Fruit fly (Drosophila melanogaster) whole organism, embryonic: Measurements from ENCODE around the gene Rok.

Experiments used
- CG10267 ChIP-seq: fragments of 200-800 bp; sonication (Bioruptor generic); optimal IDR thresholded peaks from 2 replicates; lab custom pipeline; 2018; ENCODE audit warnings: missing biosample characterization, mild to moderate bottlenecking, missing genetic modification characterization, moderate library complexity
- CG10462 ChIP-seq: fragments of 200-800 bp; sonication (Bioruptor generic); optimal IDR thresholded peaks from 2 replicates; lab custom pipeline; 2016; ENCODE audit warnings: missing biosample characterization, missing genetic modification characterization
- CG11696 ChIP-seq: fragments of 200-800 bp; sonication (Bioruptor generic); IDR thresholded peaks from 2 replicates; pipeline ENCODE4 v1.3.6; 2022; ENCODE audit warnings: missing biosample characterization, missing genetic modification characterization
- CG12659 ChIP-seq: fragments of 200-800 bp; sonication (Bioruptor generic); optimal IDR thresholded peaks from 3 replicates; lab custom pipeline; 2017; ENCODE audit warnings: mild to moderate bottlenecking, missing biosample characterization, missing genetic modification reagents, missing genetic modification characterization
- CG13287 ChIP-seq: fragments of 200-800 bp; sonication (Bioruptor generic); IDR thresholded peaks from 2 replicates; pipeline ENCODE4 v1.3.6; 2022; ENCODE audit warnings: missing biosample characterization, missing genetic modification characterization; ENCODE audit not compliant: partially characterized antibody
- CG14441 ChIP-seq: fragments of 200-800 bp; sonication (Bioruptor generic); IDR thresholded peaks from 2 replicates; pipeline ENCODE4 v1.3.6; 2022; ENCODE audit warnings: missing biosample characterization, missing genetic modification characterization
- CG15073 ChIP-seq: fragments of 200-800 bp; sonication (Bioruptor generic); optimal IDR thresholded peaks from 2 replicates; lab custom pipeline; 2016; ENCODE audit warnings: missing biosample characterization, missing genetic modification characterization
- CG15269 ChIP-seq: fragments of 200-800 bp; sonication (Bioruptor generic); optimal IDR thresholded peaks from 2 replicates; lab custom pipeline; 2018; ENCODE audit warnings: missing biosample characterization, mild to moderate bottlenecking, missing genetic modification characterization, moderate library complexity
- CG15514 ChIP-seq: fragments of 200-800 bp; sonication (Bioruptor generic); optimal IDR thresholded peaks from 3 replicates; lab custom pipeline; 2017; ENCODE audit warnings: missing biosample characterization, missing genetic modification characterization, mild to moderate bottlenecking, moderate library complexity, missing genetic modification reagents
- CG17361 ChIP-seq: fragments of 200-800 bp; sonication (Bioruptor generic); IDR thresholded peaks from 3 replicates; pipeline ENCODE4 v1.3.6; 2022; ENCODE audit warnings: missing biosample characterization, missing genetic modification characterization
- CG18011 ChIP-seq: fragments of 200-800 bp; sonication (Bioruptor generic); optimal IDR thresholded peaks from 2 replicates; lab custom pipeline; 2017; ENCODE audit warnings: missing biosample characterization, missing genetic modification characterization, mild to moderate bottlenecking, moderate library complexity, missing genotype
- CG3065 ChIP-seq: fragments of 200-800 bp; sonication (Bioruptor generic); optimal IDR thresholded peaks from 2 replicates; lab custom pipeline; 2016; ENCODE audit warnings: missing biosample characterization, missing genetic modification characterization
- CG42726 ChIP-seq: fragments of 200-800 bp; sonication (Bioruptor generic); IDR thresholded peaks from 2 replicates; pipeline ENCODE4 v1.3.6; 2022; ENCODE audit warnings: missing biosample characterization, missing genetic modification characterization; ENCODE audit not compliant: partially characterized antibody
- CG6272 ChIP-seq: fragments of 200-800 bp; sonication (Bioruptor generic); IDR thresholded peaks from 2 replicates; pipeline ENCODE4 v1.3.6; 2022; ENCODE audit warnings: missing biosample characterization, missing genetic modification characterization
- CG6765 ChIP-seq: fragments of 200-800 bp; sonication (Bioruptor generic); optimal IDR thresholded peaks from 3 replicates; lab custom pipeline; 2017; ENCODE audit warnings: missing biosample characterization, mild to moderate bottlenecking, missing genetic modification characterization
- CG7271 ChIP-seq: fragments of 200-800 bp; sonication (Bioruptor generic); optimal IDR thresholded peaks from 2 replicates; lab custom pipeline; 2018; ENCODE audit warnings: missing biosample characterization, mild to moderate bottlenecking, missing genetic modification characterization, moderate library complexity
- CG8089 ChIP-seq: fragments of 200-800 bp; sonication (Bioruptor generic); optimal IDR thresholded peaks from 3 replicates; lab custom pipeline; 2016; ENCODE audit warnings: missing biosample characterization, missing genetic modification characterization
- CG8290 ChIP-seq, 3 experiments: fragments of 200-800 bp; sonication (Bioruptor generic); optimal IDR thresholded peaks; 2 replicates each; lab custom pipeline; 2016 to 2019; ENCODE audit warnings: missing biosample characterization in 3 of 3, missing genetic modification characterization in 3 of 3, mild to moderate bottlenecking in 2 of 3, moderate library complexity in 1 of 3
- CG9609 ChIP-seq: fragments of 200-800 bp; sonication (Bioruptor generic); optimal IDR thresholded peaks from 3 replicates; lab custom pipeline; 2016; ENCODE audit warnings: missing biosample characterization, missing genetic modification characterization
- D ChIP-seq, 2 experiments: fragments of 200-800 bp in 1 of 2; fragments of >200 bp in 1 of 2; sonication (Bioruptor generic) in 1 of 2; optimal IDR thresholded peaks; 2 replicates in 1 of 2; 3 replicates in 1 of 2; lab custom pipeline; 2017; ENCODE audit warnings: mild to moderate bottlenecking in 1 of 2, missing biosample characterization in 1 of 2, missing genetic modification characterization in 1 of 2, missing genetic modification reagents in 1 of 2
- Dref ChIP-seq: fragments of 200-800 bp; sonication (Bioruptor generic); IDR thresholded peaks from 2 replicates; pipeline ENCODE4 v1.3.6; 2022; ENCODE audit warnings: missing biosample characterization, missing genetic modification characterization
- HLH54F ChIP-seq: fragments of 200-800 bp; sonication (Bioruptor generic); optimal IDR thresholded peaks from 3 replicates; lab custom pipeline; 2016; ENCODE audit warnings: missing biosample characterization, missing genetic modification characterization
- Hsf ChIP-seq: fragments of 200-800 bp; sonication (Bioruptor generic); optimal IDR thresholded peaks from 3 replicates; lab custom pipeline; 2016; ENCODE audit warnings: missing biosample characterization, missing genetic modification characterization
- Mad ChIP-seq: fragments of 200-800 bp; sonication (Bioruptor generic); optimal IDR thresholded peaks from 2 replicates; lab custom pipeline; 2016; ENCODE audit warnings: missing biosample characterization, missing genetic modification characterization
- Nf-YB ChIP-seq: fragments of 200-800 bp; sonication (Bioruptor generic); optimal IDR thresholded peaks from 3 replicates; lab custom pipeline; 2019; ENCODE audit warnings: missing biosample characterization, mild to moderate bottlenecking, missing genetic modification characterization, moderate library complexity
- Nf-YC ChIP-seq: fragments of 200-800 bp; optimal IDR thresholded peaks from 3 replicates; lab custom pipeline; 2019; ENCODE audit warnings: missing biosample characterization, mild to moderate bottlenecking, missing genetic modification characterization, moderate library complexity
- PHDP ChIP-seq: fragments of 200-800 bp; sonication (Bioruptor generic); optimal IDR thresholded peaks from 3 replicates; lab custom pipeline; 2018; ENCODE audit warnings: missing biosample characterization, mild to moderate bottlenecking, missing genetic modification characterization, moderate library complexity
- Ptx1 ChIP-seq: fragments of 200-800 bp; sonication (Bioruptor generic); IDR thresholded peaks from 2 replicates; pipeline ENCODE4 v1.3.6; 2022; ENCODE audit warnings: missing biosample characterization, missing genetic modification characterization
- Sin3A ChIP-seq: fragments of >200 bp; optimal IDR thresholded peaks from 2 replicates; lab custom pipeline; 2018
- Sox100B ChIP-seq: fragments of 200-800 bp; sonication (Bioruptor generic); optimal IDR thresholded peaks from 3 replicates; lab custom pipeline; 2018; ENCODE audit warnings: missing biosample characterization, mild to moderate bottlenecking, missing genetic modification characterization
- Vsx1 ChIP-seq: fragments of 200-800 bp; sonication (Bioruptor generic); optimal IDR thresholded peaks from 2 replicates; lab custom pipeline; 2017; ENCODE audit warnings: missing biosample characterization, mild to moderate bottlenecking, missing genetic modification characterization, missing genetic modification reagents
- Xbp1 ChIP-seq: fragments of 200-800 bp; sonication (Bioruptor generic); optimal IDR thresholded peaks from 3 replicates; lab custom pipeline; 2016; ENCODE audit warnings: missing biosample characterization, mild to moderate bottlenecking, missing genetic modification characterization
- amos ChIP-seq: fragments of 200-800 bp; sonication (Bioruptor generic); IDR thresholded peaks from 2 replicates; pipeline ENCODE4 v1.3.6; 2022; ENCODE audit warnings: missing biosample characterization, missing genetic modification characterization; ENCODE audit not compliant: partially characterized antibody
- ash1 ChIP-seq: fragments of 200-800 bp; sonication (Bioruptor generic); optimal IDR thresholded peaks from 2 replicates; lab custom pipeline; 2018; ENCODE audit warnings: missing biosample characterization, mild to moderate bottlenecking, missing genetic modification characterization
- cato ChIP-seq: fragments of 200-800 bp; sonication (Bioruptor generic); optimal IDR thresholded peaks from 2 replicates; lab custom pipeline; 2016; ENCODE audit warnings: missing biosample characterization, missing genetic modification characterization, borderline replicate concordance
- chm ChIP-seq: fragments of 200-800 bp; sonication (Bioruptor generic); IDR thresholded peaks from 2 replicates; pipeline ENCODE4 v1.3.6; 2022; ENCODE audit warnings: missing biosample characterization, missing genetic modification characterization
- dati ChIP-seq: fragments of 200-800 bp; sonication (Bioruptor generic); IDR thresholded peaks from 2 replicates; pipeline ENCODE4 v1.3.6; 2022; ENCODE audit warnings: missing biosample characterization, missing genetic modification characterization
- esg ChIP-seq: fragments of 200-800 bp; sonication (Bioruptor generic); conservative IDR thresholded peaks from 2 replicates; pipeline ENCODE4 v1.3.6; 2022; ENCODE audit warnings: missing biosample characterization, missing genetic modification characterization
- gce ChIP-seq: fragments of 200-800 bp; sonication (Bioruptor generic); IDR thresholded peaks from 3 replicates; pipeline ENCODE4 v1.3.6; 2022; ENCODE audit warnings: missing biosample characterization, missing genetic modification characterization
- ken ChIP-seq: fragments of 200-800 bp; sonication (Bioruptor generic); IDR thresholded peaks from 3 replicates; pipeline ENCODE4 v1.3.6; 2022; ENCODE audit warnings: missing biosample characterization, missing genetic modification characterization
- knrl ChIP-seq: fragments of 200-800 bp; sonication (Bioruptor generic); IDR thresholded peaks from 3 replicates; pipeline ENCODE4 v1.3.6; 2022; ENCODE audit warnings: missing biosample characterization, missing genetic modification characterization; ENCODE audit not compliant: partially characterized antibody
- mld ChIP-seq: fragments of 200-800 bp; sonication (Bioruptor generic); IDR thresholded peaks from 3 replicates; pipeline ENCODE4 v1.3.6; 2022; ENCODE audit warnings: missing biosample characterization, missing genetic modification characterization; ENCODE audit not compliant: partially characterized antibody
- pho ChIP-seq: fragments of 200-800 bp; sonication (Bioruptor generic); optimal IDR thresholded peaks from 2 replicates; lab custom pipeline; 2016; ENCODE audit warnings: missing biosample characterization, missing genetic modification characterization
- schlank ChIP-seq: fragments of 200-800 bp; sonication (Bioruptor generic); optimal IDR thresholded peaks from 2 replicates; lab custom pipeline; 2018; ENCODE audit warnings: missing biosample characterization, mild to moderate bottlenecking, missing genetic modification characterization
- stc ChIP-seq: fragments of 200-800 bp; sonication (Bioruptor generic); IDR thresholded peaks from 2 replicates; pipeline ENCODE4 v1.3.6; 2022; ENCODE audit warnings: missing biosample characterization, missing genetic modification characterization
- tap ChIP-seq: fragments of 200-800 bp; optimal IDR thresholded peaks from 3 replicates; lab custom pipeline; 2019; ENCODE audit warnings: missing biosample characterization, mild to moderate bottlenecking, missing genetic modification characterization, moderate library complexity
- tx ChIP-seq: fragments of 200-800 bp; sonication (Bioruptor generic); optimal IDR thresholded peaks from 2 replicates; lab custom pipeline; 2016; ENCODE audit warnings: missing biosample characterization, missing genetic modification characterization
- unpg ChIP-seq: fragments of 200-800 bp; sonication (Bioruptor generic); optimal IDR thresholded peaks from 3 replicates; lab custom pipeline; 2018; ENCODE audit warnings: missing biosample characterization, mild to moderate bottlenecking, missing genetic modification characterization, moderate library complexity
- zfh2 ChIP-seq: fragments of 200-800 bp; sonication (Bioruptor generic); optimal IDR thresholded peaks from 2 replicates; lab custom pipeline; 2016; ENCODE audit warnings: missing biosample characterization, missing genetic modification characterization

Rok gene

dm6 chrX:16644535-16645131, 7.4 kb upstream of the Rok start (continued):
- no peak for TF ChIP-seq CG11696 (GFP tag; lab: Robert Waterston, UW)
- TF ChIP-seq amos = no peak
- no peak for TF ChIP-seq CG13287 (GFP tag; lab: Robert Waterston, UW)
- no peak for TF ChIP-seq HLH54F (GFP tag; lab: Kevin White, UChicago)
- peak; percentile 20 for TF ChIP-seq ash1 (GFP tag; lab: Kevin White, UChicago)
- TF ChIP-seq tap (tag; lab: Kevin White, UChicago) = peak; percentile 28
- TF ChIP-seq unpg (GFP tag; lab: Kevin White, UChicago) = peak; percentile 18
- no peak for TF ChIP-seq D (optimal IDR thresholded peaks at IDR 0.05; lab: Kevin White, UChicago)
- TF ChIP-seq D (GFP tag; optimal IDR thresholded peaks at IDR 0.05; lab: Kevin White, UChicago) = peak; percentile 37
- TF ChIP-seq Sox100B = peak; percentile 45
- TF ChIP-seq Ptx1 (GFP tag; lab: Robert Waterston, UW) = no peak
- TF ChIP-seq CG9609 (GFP tag; lab: Kevin White, UChicago) = no peak
- no peak for TF ChIP-seq knrl (GFP tag; lab: Robert Waterston, UW)
- no peak for TF ChIP-seq CG6272 (GFP tag; lab: Robert Waterston, UW)
- TF ChIP-seq CG15269 = no peak
- peak; percentile 4 for TF ChIP-seq CG8290 (GFP tag; optimal IDR thresholded peaks at IDR 0.05; lab: Kevin White, UChicago)
- TF ChIP-seq CG8290 (tag; optimal IDR thresholded peaks at IDR 0.05; lab: Kevin White, UChicago) = peak; percentile 66 to 73
- no peak for TF ChIP-seq schlank (tag; lab: Kevin White, UChicago)
- TF ChIP-seq cato (GFP tag; lab: Kevin White, UChicago) = no peak
- TF ChIP-seq mld (GFP tag; lab: Robert Waterston, UW) = no peak
- peak; percentile 61 for TF ChIP-seq Vsx1
- TF ChIP-seq Nf-YC = no peak
- no peak for TF ChIP-seq CG8089
- TF ChIP-seq Xbp1 (GFP tag; lab: Kevin White, UChicago) = no peak
- TF ChIP-seq Mad = no peak
- TF ChIP-seq CG14441 (GFP tag; lab: Robert Waterston, UW) = no peak
- no peak for TF ChIP-seq tx
- 0 out of 3 replicates have a peak, but pooled peaks have one; percentile 60 for TF ChIP-seq gce (GFP tag; lab: Robert Waterston, UW)
- no peak for TF ChIP-seq zfh2 (GFP tag; lab: Kevin White, UChicago)
- TF ChIP-seq chm (GFP tag; lab: Robert Waterston, UW) = peak; percentile 80
- TF ChIP-seq CG42726 (GFP tag; lab: Robert Waterston, UW) = no peak
- no peak for TF ChIP-seq ken (GFP tag; lab: Robert Waterston, UW)
- no peak for TF ChIP-seq CG18011 (GFP tag; lab: Kevin White, UChicago)
- TF ChIP-seq esg (GFP tag; lab: Robert Waterston, UW) = no peak
- no peak for TF ChIP-seq pho (GFP tag; lab: Kevin White, UChicago)
- TF ChIP-seq PHDP (tag; lab: Kevin White, UChicago) = peak; percentile 46
- TF ChIP-seq CG12659 (GFP tag; lab: Kevin White, UChicago) = no peak
- no peak for TF ChIP-seq CG10267
- no peak for TF ChIP-seq CG6765 (GFP tag; lab: Kevin White, UChicago)
- no peak for TF ChIP-seq CG15073 (GFP tag; lab: Kevin White, UChicago)
- TF ChIP-seq Dref (GFP tag; lab: Robert Waterston, UW) = no peak
- no peak for TF ChIP-seq CG17361 (GFP tag; lab: Robert Waterston, UW)
- TF ChIP-seq CG15514 (GFP tag; lab: Kevin White, UChicago) = no peak
- no peak for TF ChIP-seq CG7271 (tag; lab: Kevin White, UChicago)
- no peak for TF ChIP-seq CG3065 (GFP tag; lab: Kevin White, UChicago)
- TF ChIP-seq CG10462 (GFP tag; lab: Kevin White, UChicago) = peak; percentile 7
- TF ChIP-seq dati (GFP tag; lab: Robert Waterston, UW) = no peak
- TF ChIP-seq Nf-YB (GFP tag; lab: Kevin White, UChicago) = peak; percentile 37
- TF ChIP-seq stc = peak; percentile 22; the same call in 1 of the 2 replicates
- no peak for TF ChIP-seq Hsf (GFP tag; lab: Kevin White, UChicago)
- no peak for TF ChIP-seq Sin3A (lab: Kevin White, UChicago)
